Fruit fly (Drosophila melanogaster) whole organism, adult: ENCODE results near the gene CG5608.

Source experiments
- CG11617 ChIP-seq: fragments of 200-800 bp; sonication (Bioruptor generic); optimal IDR thresholded peaks from 2 replicates; lab custom pipeline; 2017; ENCODE audit warnings: mild to moderate bottlenecking, missing biosample characterization, missing genetic modification reagents, missing genetic modification characterization
- CG12768 ChIP-seq: fragments of 200-800 bp; sonication (Bioruptor generic); optimal IDR thresholded peaks from 2 replicates; lab custom pipeline; 2017; ENCODE audit warnings: missing biosample characterization, missing genetic modification characterization, mild to moderate bottlenecking, moderate library complexity, missing genetic modification reagents
- CG14711 ChIP-seq: fragments of 200-800 bp; sonication (Bioruptor generic); optimal IDR thresholded peaks from 2 replicates; lab custom pipeline; 2018; ENCODE audit warnings: missing biosample characterization, mild to moderate bottlenecking, missing genetic modification characterization, moderate library complexity
- Crg-1 ChIP-seq: fragments of 200-800 bp; sonication (Bioruptor generic); optimal IDR thresholded peaks from 2 replicates; lab custom pipeline; 2016; ENCODE audit warnings: missing biosample characterization, missing genetic modification characterization
- Mnt ChIP-seq: fragments of 200-800 bp; sonication (Bioruptor generic); optimal IDR thresholded peaks from 2 replicates; lab custom pipeline; 2016; ENCODE audit warnings: missing biosample characterization, mild to moderate bottlenecking, missing genetic modification characterization
- bab1 ChIP-seq: fragments of 200-800 bp; sonication (Bioruptor generic); optimal IDR thresholded peaks from 3 replicates; lab custom pipeline; 2019; ENCODE audit warnings: missing biosample characterization, mild to moderate bottlenecking, missing genetic modification characterization, moderate library complexity
- cic ChIP-seq: fragments of 200-800 bp; sonication (Bioruptor generic); optimal IDR thresholded peaks from 2 replicates; lab custom pipeline; 2017; ENCODE audit warnings: missing biosample characterization, mild to moderate bottlenecking, missing genetic modification characterization, moderate library complexity
- cnc ChIP-seq, 2 experiments: fragments of >200 bp; optimal IDR thresholded peaks; 2 replicates each; lab custom pipeline; 2017
- ovo ChIP-seq: fragments of 200-800 bp; sonication (Bioruptor generic); optimal IDR thresholded peaks from 2 replicates; lab custom pipeline; 2016; ENCODE audit warnings: missing biosample characterization, missing genetic modification characterization
- pad ChIP-seq: fragments of 200-800 bp; sonication (Bioruptor generic); optimal IDR thresholded peaks from 3 replicates; lab custom pipeline; 2017; ENCODE audit warnings: missing biosample characterization, missing genetic modification characterization, mild to moderate bottlenecking, moderate library complexity, missing genetic modification reagents
- toe ChIP-seq: fragments of 200-800 bp; sonication (Bioruptor generic); optimal IDR thresholded peaks from 2 replicates; lab custom pipeline; 2016; ENCODE audit warnings: missing biosample characterization, missing genetic modification characterization

DNA sequence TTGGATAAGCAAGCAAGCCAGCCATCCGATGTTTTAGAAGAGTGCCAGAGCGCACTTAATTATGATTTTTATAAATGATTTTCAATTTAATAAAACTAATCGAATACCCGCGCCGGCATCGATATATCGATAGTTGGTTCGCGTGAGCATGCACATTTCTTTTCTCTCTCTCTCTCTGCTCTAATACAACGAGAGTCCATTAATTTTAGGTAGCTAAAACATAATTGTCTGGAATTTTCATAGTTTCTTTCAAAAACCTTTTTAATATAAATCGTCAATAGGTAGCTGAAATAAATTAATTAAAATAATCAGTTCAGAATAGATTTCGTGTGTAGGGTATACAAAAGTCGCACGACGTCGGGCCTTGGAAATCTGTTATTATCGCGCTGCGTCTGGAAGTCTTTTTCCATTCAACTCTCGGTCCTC lies 16.2 kb downstream of the CG5608 start, which contains the start of gene CG18549:
- TF ChIP-seq bab1 (GFP tag; lab: Kevin White, UChicago) (peak; percentile 100), CG11617 (peak; percentile 96), cnc (optimal IDR thresholded peaks at IDR 0.05; lab: Kevin White, UChicago) (peak in 1 of 2 experiments; percentile 15), Mnt (peak; percentile 95), Crg-1 (peak; percentile 98), ovo (GFP tag; lab: Kevin White, UChicago) (peak; percentile 58), CG14711 (tag; lab: Kevin White, UChicago) (peak; percentile 99), pad (peak; percentile 89), CG12768 (peak; percentile 99), toe (GFP tag; lab: Kevin White, UChicago) (no peak), cic (GFP tag; lab: Kevin White, UChicago) (peak; percentile 98)
